Worm (Caenorhabditis elegans): ENCODE data around the gene nhr-68.

DNA sequence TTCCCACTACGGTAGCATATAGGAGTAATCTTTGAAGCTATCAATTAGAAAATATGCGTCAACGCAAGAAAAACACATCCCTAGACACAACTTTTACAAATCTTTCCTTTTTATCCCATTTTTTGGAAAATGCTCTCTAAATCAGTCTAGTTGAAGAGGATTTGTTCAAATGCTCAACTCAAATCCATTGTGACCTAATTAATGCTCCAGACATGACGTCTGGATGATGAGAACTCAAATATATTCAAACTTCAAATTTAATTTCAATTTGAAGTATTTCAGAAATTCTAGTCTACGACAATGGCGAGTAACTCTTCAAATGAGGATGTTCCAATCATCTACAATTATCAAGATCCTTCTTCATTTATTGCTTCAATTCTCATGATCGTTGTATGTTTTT is 20.9 kb upstream of the nhr-68 start, which contains the start of gene srx-85:
- TF ChIP-seq lsy-2 (tag; optimal IDR thresholded peaks at IDR 0.05) (no peak), unc-120 (tag; optimal IDR thresholded peaks at IDR 0.05; ENCODE audit: poor library complexity, severe bottlenecking) (no peak), mab-5 (tag; optimal IDR thresholded peaks at IDR 0.05) (no peak), nhr-237 (tag; optimal IDR thresholded peaks at IDR 0.05) (no peak), nhr-12 (tag; optimal IDR thresholded peaks at IDR 0.05) (no peak)

Data from whole organism, mixed stage, embryonic.